Fruit fly (Drosophila melanogaster) whole organism, wandering third instar larva: ENCODE results near the gene CG1233.

ENCODE experiments used
- Abd-B ChIP-seq: fragments of >200 bp; optimal IDR thresholded peaks from 2 replicates; lab custom pipeline; 2017; ENCODE audit warnings: missing biosample characterization, missing genetic modification characterization
- CG32264 ChIP-seq: fragments of 200-800 bp; sonication (Bioruptor generic); optimal IDR thresholded peaks from 2 replicates; lab custom pipeline; 2016; ENCODE audit warnings: missing biosample characterization, missing genetic modification characterization
- CG9705 ChIP-seq: fragments of 200-800 bp; sonication (Bioruptor generic); optimal IDR thresholded peaks from 2 replicates; lab custom pipeline; 2018; ENCODE audit warnings: missing biosample characterization, mild to moderate bottlenecking, missing genetic modification characterization
- CrebA ChIP-seq: fragments of 200-800 bp; sonication (Bioruptor generic); optimal IDR thresholded peaks from 2 replicates; lab custom pipeline; 2016; ENCODE audit warnings: missing biosample characterization, mild to moderate bottlenecking, missing genetic modification characterization, borderline replicate concordance
- Dfd ChIP-seq: fragments of >200 bp; optimal IDR thresholded peaks from 2 replicates; lab custom pipeline; 2017; ENCODE audit warnings: missing biosample characterization, missing genetic modification characterization
- Dif ChIP-seq: fragments of 200-275, 200-300 bp; sonication (Bioruptor generic); optimal IDR thresholded peaks from 2 replicates; lab custom pipeline; 2018; ENCODE audit warnings: missing biosample characterization, missing genetic modification characterization; ENCODE audit not compliant: partially characterized antibody
- HLH106 ChIP-seq: fragments of 200-800 bp; optimal IDR thresholded peaks from 3 replicates; lab custom pipeline; 2019; ENCODE audit warnings: missing biosample characterization, mild to moderate bottlenecking, missing genetic modification characterization, moderate library complexity
- Hnf4 ChIP-seq: fragments of 200-800 bp; sonication (Bioruptor generic); optimal IDR thresholded peaks from 2 replicates; lab custom pipeline; 2016; ENCODE audit warnings: missing biosample characterization, mild to moderate bottlenecking, missing genetic modification characterization
- Hr83 ChIP-seq: fragments of 200-300 bp; sonication (Bioruptor generic); optimal IDR thresholded peaks from 2 replicates; lab custom pipeline; 2016; ENCODE audit warnings: missing biosample characterization, mild to moderate bottlenecking, missing genetic modification characterization, moderate library complexity; ENCODE audit not compliant: poor library complexity, severe bottlenecking
- Jra ChIP-seq: sonication (Bioruptor generic); optimal IDR thresholded peaks from 2 replicates; lab custom pipeline; 2016; ENCODE audit warnings: missing biosample characterization, missing genetic modification characterization
- Mio ChIP-seq: sonication (Bioruptor generic); optimal IDR thresholded peaks from 2 replicates; lab custom pipeline; 2016; ENCODE audit warnings: missing biosample characterization, missing genetic modification characterization
- Myc ChIP-seq: fragments of >200 bp; optimal IDR thresholded peaks from 2 replicates; lab custom pipeline; 2017
- N ChIP-seq: fragments of >200 bp; optimal IDR thresholded peaks from 2 replicates; lab custom pipeline; 2018; ENCODE audit warnings: missing biosample characterization, missing external identifiers, missing genetic modification characterization
- Sp1 ChIP-seq: fragments of 200-800 bp; sonication (Bioruptor generic); optimal IDR thresholded peaks from 3 replicates; lab custom pipeline; 2019; ENCODE audit warnings: missing biosample characterization, mild to moderate bottlenecking, missing genetic modification characterization, moderate library complexity
- Vsx2 ChIP-seq: fragments of 200-300, 225-300 bp; sonication (Bioruptor generic); optimal IDR thresholded peaks from 2 replicates; lab custom pipeline; 2018; ENCODE audit warnings: missing biosample characterization, missing genetic modification characterization; ENCODE audit not compliant: partially characterized antibody
- br ChIP-seq: fragments of 200-800 bp; sonication (Bioruptor generic); optimal IDR thresholded peaks from 2 replicates; lab custom pipeline; 2016; ENCODE audit warnings: missing biosample characterization, missing genetic modification characterization
- brk ChIP-seq: fragments of 200-800 bp; sonication (Bioruptor generic); optimal IDR thresholded peaks from 2 replicates; lab custom pipeline; 2016; ENCODE audit warnings: missing biosample characterization, mild to moderate bottlenecking, missing genetic modification characterization
- dl ChIP-seq, 2 experiments: fragments of 175-275, 200-275 bp in 1 of 2; fragments of 200-275 bp in 1 of 2; sonication (Bioruptor generic); optimal IDR thresholded peaks; lab custom pipeline; 2018; ENCODE audit warnings: mild to moderate bottlenecking in 2 of 2, missing biosample characterization in 2 of 2, missing genetic modification characterization in 2 of 2, moderate library complexity in 2 of 2; ENCODE audit not compliant: partially characterized antibody in 2 of 2, insufficient read depth in 1 of 2
- dmrt93B ChIP-seq: fragments of 200-800 bp; sonication (Bioruptor generic); optimal IDR thresholded peaks from 2 replicates; lab custom pipeline; 2018; ENCODE audit warnings: missing biosample characterization, mild to moderate bottlenecking, missing genetic modification characterization
- dsf ChIP-seq: sonication (Bioruptor generic); optimal IDR thresholded peaks from 2 replicates; lab custom pipeline; 2016; ENCODE audit warnings: missing biosample characterization, missing genetic modification characterization, borderline replicate concordance
- ey ChIP-seq: fragments of 200-800 bp; sonication (Bioruptor generic); optimal IDR thresholded peaks from 2 replicates; lab custom pipeline; 2016; ENCODE audit warnings: missing biosample characterization, missing genetic modification characterization
- foxo ChIP-seq, 2 experiments: fragments of 200-800 bp; sonication (Bioruptor generic); optimal IDR thresholded peaks; 2 replicates in 1 of 2; 3 replicates in 1 of 2; lab custom pipeline; 2016 to 2017; ENCODE audit warnings: missing biosample characterization in 2 of 2, missing genetic modification characterization in 2 of 2
- fru ChIP-seq: fragments of 200-800 bp; sonication (Bioruptor generic); optimal IDR thresholded peaks from 3 replicates; lab custom pipeline; 2016; ENCODE audit warnings: missing biosample characterization, mild to moderate bottlenecking, missing genetic modification characterization
- h ChIP-seq: fragments of 200-800 bp; sonication (Bioruptor generic); optimal IDR thresholded peaks from 3 replicates; lab custom pipeline; 2016; ENCODE audit warnings: missing biosample characterization, mild to moderate bottlenecking, missing genetic modification characterization
- lola ChIP-seq: fragments of >200 bp; optimal IDR thresholded peaks from 2 replicates; lab custom pipeline; 2017; ENCODE audit warnings: missing biosample characterization, missing genetic modification characterization
- pan ChIP-seq: fragments of >200 bp; optimal IDR thresholded peaks from 2 replicates; lab custom pipeline; 2017
- psq ChIP-seq: fragments of 200-800 bp; sonication (Bioruptor generic); optimal IDR thresholded peaks from 3 replicates; lab custom pipeline; 2017; ENCODE audit warnings: missing biosample characterization, mild to moderate bottlenecking, missing genetic modification characterization, moderate library complexity
- rgr ChIP-seq: fragments of 200-800 bp; sonication (Bioruptor generic); optimal IDR thresholded peaks from 3 replicates; lab custom pipeline; 2016; ENCODE audit warnings: missing biosample characterization, mild to moderate bottlenecking, missing genetic modification characterization
- sage ChIP-seq: fragments of 200-800 bp; sonication (Bioruptor generic); optimal IDR thresholded peaks from 2 replicates; lab custom pipeline; 2016; ENCODE audit warnings: missing biosample characterization, mild to moderate bottlenecking, missing genetic modification characterization
- sv ChIP-seq: fragments of 200-800 bp; sonication (Bioruptor generic); optimal IDR thresholded peaks from 3 replicates; lab custom pipeline; 2016; ENCODE audit warnings: missing biosample characterization, missing genetic modification characterization
- tai ChIP-seq: sonication (Bioruptor generic); optimal IDR thresholded peaks from 2 replicates; lab custom pipeline; 2016; ENCODE audit warnings: missing biosample characterization, missing genetic modification characterization
- usp ChIP-seq: fragments of >200 bp; optimal IDR thresholded peaks from 2 replicates; lab custom pipeline; 2017; ENCODE audit warnings: missing biosample characterization, missing genetic modification characterization
- woc ChIP-seq: sonication (Bioruptor generic); optimal IDR thresholded peaks from 2 replicates; lab custom pipeline; 2016; ENCODE audit warnings: missing biosample characterization, mild to moderate bottlenecking, missing genetic modification characterization

The CG1233 gene

dm6 chr3L:361201-361600 lies at the start of gene CG1233, which contains the start of gene Cdc5:
TSS of gene CG1233 (plus strand) at chr3L:361472.
TSS of gene Cdc5 (minus strand) at chr3L:361383.
- no peak for TF ChIP-seq fru (GFP tag; lab: Kevin White, UChicago)
- TF ChIP-seq dl (GFP tag; optimal IDR thresholded peaks at IDR 0.05; lab: Kevin White, UChicago; ENCODE audit: insufficient read depth in 1 of 2, partially characterized antibody in 2 of 2), result peak in 1 of 2 experiments; percentile 76
- peak; percentile 99 for TF ChIP-seq Vsx2 (GFP tag; lab: Kevin White, UChicago)
- TF ChIP-seq foxo (GFP tag; optimal IDR thresholded peaks at IDR 0.05; lab: Kevin White, UChicago), result no peak
- no peak for TF ChIP-seq usp (GFP tag; lab: Kevin White, UChicago)
- no peak for TF ChIP-seq dmrt93B (GFP tag; lab: Kevin White, UChicago)
- no peak for TF ChIP-seq ey (GFP tag; lab: Kevin White, UChicago)
- no peak for TF ChIP-seq CG32264 (GFP tag; lab: Kevin White, UChicago)
- TF ChIP-seq N, result no peak
- TF ChIP-seq Dif (GFP tag; lab: Kevin White, UChicago), result peak; percentile 98
- no peak for TF ChIP-seq Mio
- no peak for TF ChIP-seq Dfd (GFP tag; lab: Kevin White, UChicago)
- no peak for TF ChIP-seq dsf (GFP tag; lab: Kevin White, UChicago)
- TF ChIP-seq sv, result peak; percentile 16
- TF ChIP-seq psq, result no peak
- TF ChIP-seq, all 38 proteins: peak for 4

dm6 chr3L:311607-312006 lies 49.7 kb upstream of the CG1233 start:
- TF ChIP-seq Jra (GFP tag; lab: Kevin White, UChicago) (peak; percentile 11), Hr83 (GFP tag; lab: Kevin White, UChicago) (peak; percentile 50), Sp1 (no peak)

dm6 chr3L:312323-312722 lies 48.9 kb upstream of the CG1233 start:
- TF ChIP-seq br (GFP tag; lab: Kevin White, UChicago) (no peak), Hnf4 (no peak), h (GFP tag; lab: Kevin White, UChicago) (no peak), brk (no peak), Myc (lab: Kevin White, UChicago) (no peak), rgr (GFP tag; lab: Kevin White, UChicago) (no peak), sv (no peak), CG9705 (no peak), tai (GFP tag; lab: Kevin White, UChicago) (no peak), ey (GFP tag; lab: Kevin White, UChicago) (no peak), N (no peak), CrebA (GFP tag; lab: Kevin White, UChicago) (no peak), pan (lab: Kevin White, UChicago) (no peak), lola (no peak), sage (GFP tag; lab: Kevin White, UChicago) (no peak), Dif (GFP tag; lab: Kevin White, UChicago) (no peak)

- TF ChIP-seq dl (GFP tag; optimal IDR thresholded peaks at IDR 0.05; lab: Kevin White, UChicago; ENCODE audit: insufficient read depth in 1 of 2, partially characterized antibody in 2 of 2), result no peak
- no peak for TF ChIP-seq fru (GFP tag; lab: Kevin White, UChicago)
- TF ChIP-seq Sp1, result no peak
- TF ChIP-seq rgr (GFP tag; lab: Kevin White, UChicago), result no peak
- TF ChIP-seq Mio, result no peak
- TF ChIP-seq ey (GFP tag; lab: Kevin White, UChicago), result no peak
- TF ChIP-seq h (GFP tag; lab: Kevin White, UChicago), result no peak
- no peak for TF ChIP-seq CrebA (GFP tag; lab: Kevin White, UChicago)
- TF ChIP-seq, all 38 proteins: peak for 0
Measured at dm6 chr3L:315140-315539, 46.1 kb upstream of the CG1233 start.

dm6 chr3L:316784-317183 lies 44.5 kb upstream of the CG1233 start, which contains the start of gene ddbt:
TSS of gene ddbt (plus strand) at chr3L:317084.
- TF ChIP-seq CrebA (GFP tag; lab: Kevin White, UChicago), result no peak
- TF ChIP-seq HLH106 (tag; lab: Kevin White, UChicago), result no peak
- TF ChIP-seq dsf (GFP tag; lab: Kevin White, UChicago), result no peak
- TF ChIP-seq Abd-B (GFP tag; lab: Kevin White, UChicago), result no peak
- TF ChIP-seq woc (GFP tag; lab: Kevin White, UChicago), result no peak
- TF ChIP-seq foxo (GFP tag; optimal IDR thresholded peaks at IDR 0.05; lab: Kevin White, UChicago), result no peak
- TF ChIP-seq Jra (GFP tag; lab: Kevin White, UChicago), result no peak
- TF ChIP-seq lola, result no peak
- no peak for TF ChIP-seq Mio
- no peak for TF ChIP-seq CG9705
